Fruit fly (Drosophila melanogaster): ENCODE results near the gene Qsox4.

The Qsox4 gene

DNA sequence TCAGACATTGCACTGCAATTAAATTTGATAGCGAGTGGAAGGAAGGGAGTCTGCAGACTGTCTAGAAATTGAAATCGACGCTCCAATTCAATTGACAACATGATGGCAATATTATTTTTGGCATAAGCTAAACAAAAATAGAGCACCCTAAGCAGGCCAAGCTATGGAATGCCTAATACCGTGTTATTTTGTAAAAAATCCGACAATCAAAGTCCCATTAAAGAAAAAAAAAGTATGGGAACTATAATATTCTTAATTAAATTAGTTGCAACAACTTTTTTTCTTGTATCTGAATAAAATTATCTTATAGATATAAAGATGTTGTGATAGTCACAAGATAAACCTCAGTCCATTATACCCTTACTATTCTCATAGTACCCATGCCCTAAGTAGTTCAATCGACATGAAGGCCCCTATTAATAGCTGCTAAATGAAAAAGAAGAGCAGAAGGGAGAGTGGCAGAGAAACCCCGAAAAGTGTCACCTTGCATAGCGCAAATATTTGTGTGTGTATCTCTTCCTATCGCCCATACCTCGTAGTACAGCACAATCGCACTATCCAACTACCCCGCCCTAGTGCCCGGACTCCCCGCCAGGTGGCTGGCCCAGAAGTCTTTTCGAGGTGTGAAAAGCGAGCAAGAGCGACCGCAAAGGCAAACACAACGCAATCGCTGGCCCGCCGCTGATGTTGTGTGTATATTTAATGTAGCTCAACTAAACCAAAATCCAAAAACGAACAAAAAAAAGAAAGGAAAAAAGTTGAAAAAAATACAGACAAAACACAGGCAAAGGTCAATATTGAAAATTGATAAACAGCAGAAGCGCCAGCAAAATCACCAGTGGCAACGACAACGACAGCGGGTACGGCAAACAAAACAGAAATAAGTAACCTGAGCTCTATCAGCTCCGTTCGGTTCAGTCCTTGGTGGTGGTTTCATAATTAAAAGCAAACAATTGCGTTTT lies 44.9 kb upstream of the Qsox4 start (continued):
- peak; percentile 62 for TF ChIP-seq CG6765 (GFP tag; optimal IDR thresholded peaks at IDR 0.05)
- no peak for TF ChIP-seq CG14441 (GFP tag; IDR thresholded peaks at IDR 0.05)
- TF ChIP-seq CG9215 (GFP tag; IDR thresholded peaks at IDR 0.05): no peak
- peak in 1 of 2 experiments; percentile 79 for TF ChIP-seq Hr78 (GFP tag; optimal IDR thresholded peaks at IDR 0.05)
- no peak for TF ChIP-seq CG16779 (GFP tag; IDR thresholded peaks at IDR 0.05)
- TF ChIP-seq lov (optimal IDR thresholded peaks at IDR 0.05): no peak
- peak; percentile 81; the same call in 1 of the 3 replicates for TF ChIP-seq lov (GFP tag; IDR thresholded peaks at IDR 0.05)
- TF ChIP-seq CG10147 (GFP tag; optimal IDR thresholded peaks at IDR 0.05): peak; percentile 50
- no peak for TF ChIP-seq CG7963 (GFP tag; IDR thresholded peaks at IDR 0.05; ENCODE audit: partially characterized antibody)
- TF ChIP-seq aop (GFP tag; IDR thresholded peaks at IDR 0.05): no peak
- peak; percentile 79 for TF ChIP-seq CG18619 (GFP tag; optimal IDR thresholded peaks at IDR 0.05)
- peak; percentile 86 for TF ChIP-seq CG10209 (GFP tag; optimal IDR thresholded peaks at IDR 0.05)
- TF ChIP-seq Oaz (GFP tag; IDR thresholded peaks at IDR 0.05): no peak
- peak; percentile 5; the same call in 1 of the 2 replicates for TF ChIP-seq Drgx (GFP tag; IDR thresholded peaks at IDR 0.05)
- TF ChIP-seq CG32767 (GFP tag; IDR thresholded peaks at IDR 0.05): peak; percentile 50; the same call in 1 of the 2 replicates
- no peak; the same call in 2 of the 3 replicates for TF ChIP-seq sr (GFP tag; IDR thresholded peaks at IDR 0.05)
- TF ChIP-seq CHES-1-like (GFP tag; optimal IDR thresholded peaks at IDR 0.05): peak; percentile 80
- TF ChIP-seq D (optimal IDR thresholded peaks at IDR 0.05): no peak
- peak; percentile 75 for TF ChIP-seq D (GFP tag; optimal IDR thresholded peaks at IDR 0.05)
- peak; percentile 9 for TF ChIP-seq abd-A (tag; optimal IDR thresholded peaks at IDR 0.05)
- TF ChIP-seq CG32532 (GFP tag; IDR thresholded peaks at IDR 0.05): peak; percentile 34; the same call in 1 of the 2 replicates
- peak; percentile 63 for TF ChIP-seq Ets65A (GFP tag)
- TF ChIP-seq phol (tag; optimal IDR thresholded peaks at IDR 0.05): peak; percentile 24
- TF ChIP-seq scrt (GFP tag; optimal IDR thresholded peaks at IDR 0.05): peak; percentile 53
- TF ChIP-seq mam (GFP tag; optimal IDR thresholded peaks at IDR 0.05): peak; percentile 17
- TF ChIP-seq ash1 (GFP tag; optimal IDR thresholded peaks at IDR 0.05): no peak
- peak; percentile 88 for TF ChIP-seq CG34376 (GFP tag; optimal IDR thresholded peaks at IDR 0.05)
- TF ChIP-seq MESR4 (GFP tag; optimal IDR thresholded peaks at IDR 0.05): no peak

DNA sequence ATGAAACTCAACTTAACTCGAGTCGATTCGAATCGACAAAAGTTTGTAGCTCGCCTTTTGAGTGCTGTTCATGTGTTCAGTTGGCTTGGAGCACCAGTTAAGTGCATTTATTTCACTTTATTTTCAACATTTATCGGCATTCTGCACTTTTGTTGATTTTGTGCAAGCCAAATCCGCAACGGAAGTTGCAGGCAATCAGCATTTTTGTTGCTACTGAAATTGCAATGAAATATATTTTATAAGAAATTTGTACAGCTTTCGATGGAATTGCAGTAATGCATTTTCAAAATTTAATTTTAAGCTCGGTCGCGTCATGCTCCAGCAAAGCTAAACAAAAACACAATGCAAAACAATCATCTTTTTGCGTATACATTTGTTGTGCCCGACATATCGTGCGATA lies 43.6 kb upstream of the Qsox4 start:
- TF ChIP-seq CG4730 (GFP tag; IDR thresholded peaks at IDR 0.05) (no peak), TFAM (GFP tag; optimal IDR thresholded peaks at IDR 0.05) (no peak), zen (tag; optimal IDR thresholded peaks at IDR 0.05) (no peak), yki (optimal IDR thresholded peaks at IDR 0.05) (no peak), unc-4 (GFP tag; IDR thresholded peaks at IDR 0.05; ENCODE audit: partially characterized antibody) (no peak), p53 (GFP tag; optimal IDR thresholded peaks at IDR 0.05) (no peak), ash1 (GFP tag; optimal IDR thresholded peaks at IDR 0.05) (no peak), CG17568 (GFP tag; optimal IDR thresholded peaks at IDR 0.05) (no peak), Bgb (GFP tag; IDR thresholded peaks at IDR 0.05; ENCODE audit: partially characterized antibody) (no peak), CG13123 (GFP tag; optimal IDR thresholded peaks at IDR 0.05) (no peak), CG12104 (GFP tag; optimal IDR thresholded peaks at IDR 0.05) (no peak)

Measured in whole organism, embryonic.